Fruit fly (Drosophila melanogaster) whole organism, wandering third instar larva: ENCODE measurements around the gene Cyp4d8.

Experiments used
- Abd-B ChIP-seq: fragments of >200 bp; optimal IDR thresholded peaks from 2 replicates; lab custom pipeline; 2017; ENCODE audit warnings: missing biosample characterization, missing genetic modification characterization
- CG32264 ChIP-seq: fragments of 200-800 bp; sonication (Bioruptor generic); optimal IDR thresholded peaks from 2 replicates; lab custom pipeline; 2016; ENCODE audit warnings: missing biosample characterization, missing genetic modification characterization
- CG9705 ChIP-seq: fragments of 200-800 bp; sonication (Bioruptor generic); optimal IDR thresholded peaks from 2 replicates; lab custom pipeline; 2018; ENCODE audit warnings: missing biosample characterization, mild to moderate bottlenecking, missing genetic modification characterization
- Dfd ChIP-seq: fragments of >200 bp; optimal IDR thresholded peaks from 2 replicates; lab custom pipeline; 2017; ENCODE audit warnings: missing biosample characterization, missing genetic modification characterization
- Dif ChIP-seq: fragments of 200-275, 200-300 bp; sonication (Bioruptor generic); optimal IDR thresholded peaks from 2 replicates; lab custom pipeline; 2018; ENCODE audit warnings: missing biosample characterization, missing genetic modification characterization; ENCODE audit not compliant: partially characterized antibody
- GATAd ChIP-seq: sonication (Bioruptor generic); optimal IDR thresholded peaks from 2 replicates; lab custom pipeline; 2016; ENCODE audit warnings: missing biosample characterization, missing genetic modification characterization
- HLH106 ChIP-seq: fragments of 200-800 bp; optimal IDR thresholded peaks from 3 replicates; lab custom pipeline; 2019; ENCODE audit warnings: missing biosample characterization, mild to moderate bottlenecking, missing genetic modification characterization, moderate library complexity
- Hnf4 ChIP-seq: fragments of 200-800 bp; sonication (Bioruptor generic); optimal IDR thresholded peaks from 2 replicates; lab custom pipeline; 2016; ENCODE audit warnings: missing biosample characterization, mild to moderate bottlenecking, missing genetic modification characterization
- Hr83 ChIP-seq: fragments of 200-300 bp; sonication (Bioruptor generic); optimal IDR thresholded peaks from 2 replicates; lab custom pipeline; 2016; ENCODE audit warnings: missing biosample characterization, mild to moderate bottlenecking, missing genetic modification characterization, moderate library complexity; ENCODE audit not compliant: poor library complexity, severe bottlenecking
- Mio ChIP-seq: sonication (Bioruptor generic); optimal IDR thresholded peaks from 2 replicates; lab custom pipeline; 2016; ENCODE audit warnings: missing biosample characterization, missing genetic modification characterization
- Myc ChIP-seq: fragments of >200 bp; optimal IDR thresholded peaks from 2 replicates; lab custom pipeline; 2017
- N ChIP-seq: fragments of >200 bp; optimal IDR thresholded peaks from 2 replicates; lab custom pipeline; 2018; ENCODE audit warnings: missing biosample characterization, missing external identifiers, missing genetic modification characterization
- OdsH ChIP-seq: fragments of 200-800 bp; sonication (Bioruptor generic); optimal IDR thresholded peaks from 2 replicates; lab custom pipeline; 2016; ENCODE audit warnings: missing biosample characterization, mild to moderate bottlenecking, missing genetic modification characterization
- Rel ChIP-seq, 2 experiments: fragments of 200-800 bp; sonication (Bioruptor generic) in 1 of 2; optimal IDR thresholded peaks; 2 replicates in 1 of 2; 3 replicates in 1 of 2; lab custom pipeline; 2016 to 2019; ENCODE audit warnings: mild to moderate bottlenecking in 2 of 2, missing biosample characterization in 2 of 2, missing genetic modification characterization in 2 of 2, moderate library complexity in 1 of 2
- Sp1 ChIP-seq: fragments of 200-800 bp; sonication (Bioruptor generic); optimal IDR thresholded peaks from 3 replicates; lab custom pipeline; 2019; ENCODE audit warnings: missing biosample characterization, mild to moderate bottlenecking, missing genetic modification characterization, moderate library complexity
- Vsx2 ChIP-seq: fragments of 200-300, 225-300 bp; sonication (Bioruptor generic); optimal IDR thresholded peaks from 2 replicates; lab custom pipeline; 2018; ENCODE audit warnings: missing biosample characterization, missing genetic modification characterization; ENCODE audit not compliant: partially characterized antibody
- br ChIP-seq: fragments of 200-800 bp; sonication (Bioruptor generic); optimal IDR thresholded peaks from 2 replicates; lab custom pipeline; 2016; ENCODE audit warnings: missing biosample characterization, missing genetic modification characterization
- brk ChIP-seq: fragments of 200-800 bp; sonication (Bioruptor generic); optimal IDR thresholded peaks from 2 replicates; lab custom pipeline; 2016; ENCODE audit warnings: missing biosample characterization, mild to moderate bottlenecking, missing genetic modification characterization
- dl ChIP-seq, 2 experiments: fragments of 175-275, 200-275 bp in 1 of 2; fragments of 200-275 bp in 1 of 2; sonication (Bioruptor generic); optimal IDR thresholded peaks; lab custom pipeline; 2018; ENCODE audit warnings: mild to moderate bottlenecking in 2 of 2, missing biosample characterization in 2 of 2, missing genetic modification characterization in 2 of 2, moderate library complexity in 2 of 2; ENCODE audit not compliant: partially characterized antibody in 2 of 2, insufficient read depth in 1 of 2
- dmrt93B ChIP-seq: fragments of 200-800 bp; sonication (Bioruptor generic); optimal IDR thresholded peaks from 2 replicates; lab custom pipeline; 2018; ENCODE audit warnings: missing biosample characterization, mild to moderate bottlenecking, missing genetic modification characterization
- dsf ChIP-seq: sonication (Bioruptor generic); optimal IDR thresholded peaks from 2 replicates; lab custom pipeline; 2016; ENCODE audit warnings: missing biosample characterization, missing genetic modification characterization, borderline replicate concordance
- ey ChIP-seq: fragments of 200-800 bp; sonication (Bioruptor generic); optimal IDR thresholded peaks from 2 replicates; lab custom pipeline; 2016; ENCODE audit warnings: missing biosample characterization, missing genetic modification characterization
- fru ChIP-seq: fragments of 200-800 bp; sonication (Bioruptor generic); optimal IDR thresholded peaks from 3 replicates; lab custom pipeline; 2016; ENCODE audit warnings: missing biosample characterization, mild to moderate bottlenecking, missing genetic modification characterization
- h ChIP-seq: fragments of 200-800 bp; sonication (Bioruptor generic); optimal IDR thresholded peaks from 3 replicates; lab custom pipeline; 2016; ENCODE audit warnings: missing biosample characterization, mild to moderate bottlenecking, missing genetic modification characterization
- jim ChIP-seq: fragments of 175-275, 200-325 bp; sonication (Bioruptor generic); optimal IDR thresholded peaks from 2 replicates; lab custom pipeline; 2016; ENCODE audit warnings: missing biosample characterization, mild to moderate bottlenecking, missing genetic modification characterization
- psq ChIP-seq: fragments of 200-800 bp; sonication (Bioruptor generic); optimal IDR thresholded peaks from 3 replicates; lab custom pipeline; 2017; ENCODE audit warnings: missing biosample characterization, mild to moderate bottlenecking, missing genetic modification characterization, moderate library complexity
- rgr ChIP-seq: fragments of 200-800 bp; sonication (Bioruptor generic); optimal IDR thresholded peaks from 3 replicates; lab custom pipeline; 2016; ENCODE audit warnings: missing biosample characterization, mild to moderate bottlenecking, missing genetic modification characterization
- sage ChIP-seq: fragments of 200-800 bp; sonication (Bioruptor generic); optimal IDR thresholded peaks from 2 replicates; lab custom pipeline; 2016; ENCODE audit warnings: missing biosample characterization, mild to moderate bottlenecking, missing genetic modification characterization
- sv ChIP-seq: fragments of 200-800 bp; sonication (Bioruptor generic); optimal IDR thresholded peaks from 3 replicates; lab custom pipeline; 2016; ENCODE audit warnings: missing biosample characterization, missing genetic modification characterization
- tai ChIP-seq: sonication (Bioruptor generic); optimal IDR thresholded peaks from 2 replicates; lab custom pipeline; 2016; ENCODE audit warnings: missing biosample characterization, missing genetic modification characterization
- usp ChIP-seq: fragments of >200 bp; optimal IDR thresholded peaks from 2 replicates; lab custom pipeline; 2017; ENCODE audit warnings: missing biosample characterization, missing genetic modification characterization

Gene Cyp4d8

dm6 chr3L:7491564-7491963, 4.4 kb downstream of the Cyp4d8 start, which contains the start of gene Cyp316a1:
Cyp316a1 (plus strand) TSS chr3L:7491864.
- no peak for TF ChIP-seq tai (GFP tag; lab: Kevin White, UChicago)
- no peak for TF ChIP-seq fru
- TF ChIP-seq sage: no peak
- TF ChIP-seq N (GFP tag; lab: Kevin White, UChicago): no peak
- no peak for TF ChIP-seq Dif (GFP tag; lab: Kevin White, UChicago)
- no peak for TF ChIP-seq HLH106 (tag; lab: Kevin White, UChicago)

- TF ChIP-seq HLH106 (tag; lab: Kevin White, UChicago) (no peak), Abd-B (no peak), CG32264 (no peak), tai (GFP tag; lab: Kevin White, UChicago) (no peak), OdsH (GFP tag; lab: Kevin White, UChicago) (no peak), Vsx2 (GFP tag; lab: Kevin White, UChicago) (no peak), GATAd (GFP tag; lab: Kevin White, UChicago) (no peak), N (GFP tag; lab: Kevin White, UChicago) (no peak), sv (no peak), CG9705 (no peak), rgr (no peak), br (no peak)
Observed at dm6 chr3L:7485667-7486066, 10.3 kb downstream of the Cyp4d8 start, which contains the start of gene mthl6. mthl6 (plus strand) TSS chr3L:7485967.

dm6 chr3L:7475270-7475669, 20.7 kb downstream of the Cyp4d8 start, which contains the start of gene CG43292:
CG43292 (plus strand) TSS chr3L:7475570.
- TF ChIP-seq Mio (GFP tag; lab: Kevin White, UChicago) (no peak), Dfd (GFP tag; lab: Kevin White, UChicago) (no peak), CG32264 (no peak), jim (GFP tag; lab: Kevin White, UChicago) (no peak), OdsH (GFP tag; lab: Kevin White, UChicago) (no peak), Hnf4 (GFP tag; lab: Kevin White, UChicago) (no peak), CG9705 (no peak)

- TF ChIP-seq Abd-B: no peak
- no peak for TF ChIP-seq br
- no peak for TF ChIP-seq dmrt93B
- no peak for TF ChIP-seq usp (GFP tag; lab: Kevin White, UChicago)
- TF ChIP-seq Dfd (GFP tag; lab: Kevin White, UChicago): no peak
- TF ChIP-seq HLH106 (tag; lab: Kevin White, UChicago): no peak
Observed at dm6 chr3L:7471259-7471658, 24.7 kb downstream of the Cyp4d8 start, which contains the start of gene CG8541. CG8541 (plus strand) TSS chr3L:7471559.

- no peak for TF ChIP-seq Myc
- TF ChIP-seq dl (GFP tag; optimal IDR thresholded peaks at IDR 0.05; lab: Kevin White, UChicago; ENCODE audit: insufficient read depth in 1 of 2, partially characterized antibody in 2 of 2): no peak
- no peak for TF ChIP-seq N (GFP tag; lab: Kevin White, UChicago)
- no peak for TF ChIP-seq usp (GFP tag; lab: Kevin White, UChicago)
- TF ChIP-seq CG9705: no peak
- TF ChIP-seq brk (GFP tag; lab: Kevin White, UChicago): no peak
Observed at dm6 chr3L:7470202-7470601, 25.8 kb downstream of the Cyp4d8 start, which contains the start of gene CG8543. CG8543 (minus strand) TSS chr3L:7470302.

- TF ChIP-seq ey (GFP tag; lab: Kevin White, UChicago) (no peak), Myc (no peak), jim (GFP tag; lab: Kevin White, UChicago) (no peak), Hnf4 (GFP tag; lab: Kevin White, UChicago) (no peak), Sp1 (GFP tag; lab: Kevin White, UChicago) (no peak), Hr83 (GFP tag; lab: Kevin White, UChicago) (no peak), Vsx2 (GFP tag; lab: Kevin White, UChicago) (no peak)
- TF ChIP-seq, all 38 proteins: peak for 0
Observed at dm6 chr3L:7465209-7465608, 30.8 kb downstream of the Cyp4d8 start, which contains the start of the genes CG42660, CG42661 and Tsp66A. CG42660 (plus strand) TSS chr3L:7465509. CG42661 (plus strand) TSS chr3L:7465509. Tsp66A (plus strand) TSS chr3L:7465509.

- no peak for TF ChIP-seq dl (GFP tag; optimal IDR thresholded peaks at IDR 0.05; lab: Kevin White, UChicago; ENCODE audit: insufficient read depth in 1 of 2, partially characterized antibody in 2 of 2)
- TF ChIP-seq psq (GFP tag; lab: Kevin White, UChicago): no peak
- TF ChIP-seq rgr: no peak
- TF ChIP-seq sage: no peak
- TF ChIP-seq HLH106 (tag; lab: Kevin White, UChicago): no peak
- no peak for TF ChIP-seq Sp1 (GFP tag; lab: Kevin White, UChicago)
- TF ChIP-seq GATAd (GFP tag; lab: Kevin White, UChicago): no peak
- no peak for TF ChIP-seq N (GFP tag; lab: Kevin White, UChicago)
- no peak for TF ChIP-seq ey (GFP tag; lab: Kevin White, UChicago)
- TF ChIP-seq Mio (GFP tag; lab: Kevin White, UChicago): no peak
- no peak for TF ChIP-seq dsf
- no peak for TF ChIP-seq Dif (GFP tag; lab: Kevin White, UChicago)
- no peak for TF ChIP-seq Rel (GFP tag; optimal IDR thresholded peaks at IDR 0.05; lab: Kevin White, UChicago)
- no peak for TF ChIP-seq Rel (tag; optimal IDR thresholded peaks at IDR 0.05; lab: Kevin White, UChicago)
- TF ChIP-seq Dfd (GFP tag; lab: Kevin White, UChicago): no peak
- TF ChIP-seq dmrt93B: no peak
- no peak for TF ChIP-seq Vsx2 (GFP tag; lab: Kevin White, UChicago)
- TF ChIP-seq br: no peak
- no peak for TF ChIP-seq CG9705
- no peak for TF ChIP-seq h (GFP tag; lab: Kevin White, UChicago)
Observed at dm6 chr3L:7455849-7456248, 40.1 kb downstream of the Cyp4d8 start, which contains the start of gene ppk26. ppk26 (plus strand) TSS chr3L:7456149.
